Fruit fly (Drosophila melanogaster) whole organism, embryonic: ENCODE measurements around the gene Dbp73D.
A peak's percentile ranks its signal among the peaks of the same experiment; 100 is the strongest.

Experiments
- BEAF-32 ChIP-seq: fragments of 200-800 bp; sonication (Bioruptor generic); optimal IDR thresholded peaks from 3 replicates; lab custom pipeline; 2017; ENCODE audit warnings: missing biosample characterization, missing genetic modification characterization, mild to moderate bottlenecking, moderate library complexity, missing genetic modification reagents
- CG11085 ChIP-seq: fragments of 200-800 bp; sonication (Bioruptor generic); IDR thresholded peaks from 2 replicates; pipeline ENCODE4 v1.3.6; 2022; ENCODE audit warnings: missing biosample characterization, missing genetic modification characterization
- CG12155 ChIP-seq: fragments of 200-800 bp; sonication (Bioruptor generic); optimal IDR thresholded peaks from 3 replicates; lab custom pipeline; 2016; ENCODE audit warnings: missing biosample characterization, missing genetic modification characterization
- CG1233 ChIP-seq: fragments of 200-800 bp; sonication (Bioruptor generic); optimal IDR thresholded peaks from 4 replicates; lab custom pipeline; 2018; ENCODE audit warnings: missing biosample characterization, mild to moderate bottlenecking, missing genetic modification characterization
- CG13424 ChIP-seq: fragments of 200-800 bp; sonication (Bioruptor generic); optimal IDR thresholded peaks from 2 replicates; lab custom pipeline; 2019; ENCODE audit warnings: missing biosample characterization, mild to moderate bottlenecking, missing genetic modification characterization, moderate library complexity
- CG14014 ChIP-seq: fragments of 200-800 bp; sonication (Bioruptor generic); IDR thresholded peaks from 2 replicates; pipeline ENCODE4 v1.3.6; 2022; ENCODE audit warnings: missing biosample characterization, missing genetic modification characterization
- CG15269 ChIP-seq: fragments of 200-800 bp; sonication (Bioruptor generic); optimal IDR thresholded peaks from 2 replicates; lab custom pipeline; 2018; ENCODE audit warnings: missing biosample characterization, mild to moderate bottlenecking, missing genetic modification characterization, moderate library complexity
- CG16863 ChIP-seq: fragments of 200-800 bp; sonication (Bioruptor generic); optimal IDR thresholded peaks from 3 replicates; lab custom pipeline; 2016; ENCODE audit warnings: missing biosample characterization, missing genetic modification characterization
- CG17359 ChIP-seq: fragments of 200-800 bp; sonication (Bioruptor generic); optimal IDR thresholded peaks from 3 replicates; lab custom pipeline; 2018; ENCODE audit warnings: missing biosample characterization, mild to moderate bottlenecking, missing genetic modification characterization, moderate library complexity
- CG17361 ChIP-seq: fragments of 200-800 bp; sonication (Bioruptor generic); IDR thresholded peaks from 3 replicates; pipeline ENCODE4 v1.3.6; 2022; ENCODE audit warnings: missing biosample characterization, missing genetic modification characterization
- CG2129 ChIP-seq: fragments of 200-800 bp; sonication (Bioruptor generic); IDR thresholded peaks from 2 replicates; pipeline ENCODE4 v1.3.6; 2022; ENCODE audit warnings: missing biosample characterization, missing genetic modification characterization; ENCODE audit not compliant: partially characterized antibody
- CG30403 ChIP-seq: fragments of 200-800 bp; sonication (Bioruptor generic); optimal IDR thresholded peaks from 3 replicates; lab custom pipeline; 2016; ENCODE audit warnings: missing biosample characterization, missing genetic modification characterization
- CG31388 ChIP-seq: fragments of 200-800 bp; sonication (Bioruptor generic); optimal IDR thresholded peaks from 2 replicates; lab custom pipeline; 2016; ENCODE audit warnings: missing biosample characterization, missing genetic modification characterization
- CG32767 ChIP-seq: fragments of 200-800 bp; sonication (Bioruptor generic); IDR thresholded peaks from 2 replicates; pipeline ENCODE4 v1.3.6; 2022; ENCODE audit warnings: missing biosample characterization, missing genetic modification characterization
- CG3281 ChIP-seq: fragments of 200-800 bp; sonication (Bioruptor generic); optimal IDR thresholded peaks from 3 replicates; lab custom pipeline; 2017; ENCODE audit warnings: missing biosample characterization, mild to moderate bottlenecking, missing genetic modification characterization
- CG4820 ChIP-seq: fragments of 200-800 bp; sonication (Bioruptor generic); optimal IDR thresholded peaks from 3 replicates; lab custom pipeline; 2016; ENCODE audit warnings: missing biosample characterization, missing genetic modification characterization
- CG5245 ChIP-seq: fragments of 200-800 bp; sonication (Bioruptor generic); optimal IDR thresholded peaks from 3 replicates; lab custom pipeline; 2016; ENCODE audit warnings: missing biosample characterization, missing genetic modification characterization
- CG6175 ChIP-seq: fragments of 200-800 bp; sonication (Bioruptor generic); IDR thresholded peaks from 3 replicates; pipeline ENCODE4 v1.3.6; 2022; ENCODE audit warnings: missing biosample characterization, missing genetic modification characterization
- CG7745 ChIP-seq: fragments of 200-800 bp; sonication (Bioruptor generic); optimal IDR thresholded peaks from 2 replicates; lab custom pipeline; 2018; ENCODE audit warnings: missing biosample characterization, mild to moderate bottlenecking, missing genetic modification characterization, moderate library complexity
- CG8290 ChIP-seq, 3 experiments: fragments of 200-800 bp; sonication (Bioruptor generic); optimal IDR thresholded peaks; 2 replicates each; lab custom pipeline; 2016 to 2019; ENCODE audit warnings: missing biosample characterization in 3 of 3, missing genetic modification characterization in 3 of 3, mild to moderate bottlenecking in 2 of 3, moderate library complexity in 1 of 3
- CG9215 ChIP-seq: fragments of 200-800 bp; sonication (Bioruptor generic); IDR thresholded peaks from 2 replicates; pipeline ENCODE4 v1.3.6; 2022; ENCODE audit warnings: missing biosample characterization, missing genetic modification characterization
- CG9817 ChIP-seq: fragments of 200-800 bp; sonication (Bioruptor generic); optimal IDR thresholded peaks from 2 replicates; lab custom pipeline; 2018; ENCODE audit warnings: missing biosample characterization, mild to moderate bottlenecking, missing genetic modification characterization, moderate library complexity
- Drgx ChIP-seq: fragments of 200-800 bp; sonication (Bioruptor generic); IDR thresholded peaks from 2 replicates; pipeline ENCODE4 v1.3.6; 2022; ENCODE audit warnings: missing biosample characterization, missing genetic modification characterization
- Gug ChIP-seq: fragments of 200-800 bp; sonication (Bioruptor generic); IDR thresholded peaks from 4 replicates; pipeline ENCODE4 v1.3.6; 2022; ENCODE audit warnings: missing biosample characterization, missing genetic modification characterization
- HLH4C ChIP-seq: fragments of 200-800 bp; sonication (Bioruptor generic); IDR thresholded peaks from 3 replicates; pipeline ENCODE4 v1.3.6; 2022; ENCODE audit warnings: missing biosample characterization, missing genetic modification characterization; ENCODE audit not compliant: partially characterized antibody
- Hand ChIP-seq: fragments of 200-800 bp; sonication (Bioruptor generic); optimal IDR thresholded peaks from 2 replicates; lab custom pipeline; 2017; ENCODE audit warnings: mild to moderate bottlenecking, missing biosample characterization, missing genetic modification reagents, missing genetic modification characterization
- Hsf ChIP-seq: fragments of 200-800 bp; sonication (Bioruptor generic); optimal IDR thresholded peaks from 3 replicates; lab custom pipeline; 2016; ENCODE audit warnings: missing biosample characterization, missing genetic modification characterization
- MTF-1 ChIP-seq: fragments of 200-800 bp; sonication (Bioruptor generic); optimal IDR thresholded peaks from 2 replicates; lab custom pipeline; 2018; ENCODE audit warnings: missing biosample characterization, mild to moderate bottlenecking, missing genetic modification characterization, borderline replicate concordance
- Taf1 ChIP-seq: fragments of 200-800 bp; sonication (Bioruptor generic); IDR thresholded peaks from 2 replicates; pipeline ENCODE4 v1.3.6; 2022; ENCODE audit warnings: missing biosample characterization, missing genetic modification characterization
- Vsx1 ChIP-seq: fragments of 200-800 bp; sonication (Bioruptor generic); optimal IDR thresholded peaks from 2 replicates; lab custom pipeline; 2017; ENCODE audit warnings: missing biosample characterization, mild to moderate bottlenecking, missing genetic modification characterization, missing genetic modification reagents
- br ChIP-seq: fragments of >200 bp; optimal IDR thresholded peaks from 2 replicates; lab custom pipeline; 2017
- bsh ChIP-seq, 2 experiments: fragments of 200-800 bp; sonication (Bioruptor generic); optimal IDR thresholded peaks; 2 replicates each; lab custom pipeline; 2017 to 2018; ENCODE audit warnings: mild to moderate bottlenecking in 2 of 2, missing biosample characterization in 2 of 2, missing genetic modification characterization in 2 of 2, moderate library complexity in 1 of 2
- chif ChIP-seq, 2 experiments: fragments of 200-800 bp; sonication (Bioruptor generic); optimal IDR thresholded peaks; 3 replicates each; lab custom pipeline; 2016; ENCODE audit warnings: missing biosample characterization in 2 of 2, missing genetic modification characterization in 2 of 2
- dm ChIP-seq: fragments of 200-800 bp; sonication (Bioruptor generic); optimal IDR thresholded peaks from 3 replicates; lab custom pipeline; 2016; ENCODE audit warnings: missing biosample characterization, missing genetic modification characterization
- dmrt11E ChIP-seq: fragments of 200-800 bp; sonication (Bioruptor generic); optimal IDR thresholded peaks from 3 replicates; lab custom pipeline; 2018; ENCODE audit warnings: missing biosample characterization, mild to moderate bottlenecking, missing genetic modification characterization, moderate library complexity
- gcm2 ChIP-seq: fragments of 200-800 bp; sonication (Bioruptor generic); optimal IDR thresholded peaks from 2 replicates; lab custom pipeline; 2016; ENCODE audit warnings: missing biosample characterization, missing genetic modification characterization
- grn ChIP-seq: fragments of 200-800 bp; sonication (Bioruptor generic); optimal IDR thresholded peaks from 3 replicates; lab custom pipeline; 2017; ENCODE audit warnings: missing biosample characterization, missing genetic modification characterization
- klu ChIP-seq: fragments of 200-800 bp; sonication (Bioruptor generic); IDR thresholded peaks from 2 replicates; pipeline ENCODE4 v1.3.6; 2022; ENCODE audit warnings: missing biosample characterization, missing genetic modification characterization
- knrl ChIP-seq: fragments of 200-800 bp; sonication (Bioruptor generic); IDR thresholded peaks from 3 replicates; pipeline ENCODE4 v1.3.6; 2022; ENCODE audit warnings: missing biosample characterization, missing genetic modification characterization; ENCODE audit not compliant: partially characterized antibody
- lbe ChIP-seq: fragments of 200-800 bp; sonication (Bioruptor generic); optimal IDR thresholded peaks from 2 replicates; lab custom pipeline; 2016; ENCODE audit warnings: missing biosample characterization, mild to moderate bottlenecking, missing genetic modification characterization
- maf-S ChIP-seq: fragments of 200-800 bp; sonication (Bioruptor generic); optimal IDR thresholded peaks from 2 replicates; lab custom pipeline; 2016; ENCODE audit warnings: missing biosample characterization, missing genetic modification characterization
- nom ChIP-seq: fragments of 200-800 bp; sonication (Bioruptor generic); optimal IDR thresholded peaks from 2 replicates; lab custom pipeline; 2017; ENCODE audit warnings: missing biosample characterization, missing genetic modification characterization, mild to moderate bottlenecking, moderate library complexity, missing genetic modification reagents
- pita ChIP-seq: fragments of 200-800 bp; sonication (Bioruptor generic); optimal IDR thresholded peaks from 2 replicates; lab custom pipeline; 2017; ENCODE audit warnings: missing biosample characterization, mild to moderate bottlenecking, missing genetic modification characterization
- pnt ChIP-seq: fragments of 200-800 bp; sonication (Bioruptor generic); optimal IDR thresholded peaks from 3 replicates; lab custom pipeline; 2016; ENCODE audit warnings: missing biosample characterization, missing genetic modification characterization
- prd ChIP-seq, 3 experiments: fragments of >200 bp in 2 of 3; fragments of 200-800 bp in 1 of 3; sonication (Bioruptor generic) in 1 of 3; optimal IDR thresholded peaks in 2 of 3; IDR thresholded peaks in 1 of 3; 2 replicates in 2 of 3; 3 replicates in 1 of 3; pipeline versions ENCODE4 v1.3.6 to Lab custom; 2017 to 2022; ENCODE audit warnings: missing biosample characterization in 1 of 3, missing genetic modification characterization in 1 of 3
- sd ChIP-seq: fragments of 200-800 bp; sonication (Bioruptor generic); optimal IDR thresholded peaks from 3 replicates; lab custom pipeline; 2018; ENCODE audit warnings: missing biosample characterization, mild to moderate bottlenecking, missing genetic modification characterization, moderate library complexity
- sug ChIP-seq: fragments of 200-800 bp; optimal IDR thresholded peaks from 2 replicates; lab custom pipeline; 2019; ENCODE audit warnings: missing biosample characterization, mild to moderate bottlenecking, missing genetic modification characterization, moderate library complexity
- tx ChIP-seq: fragments of 200-800 bp; sonication (Bioruptor generic); optimal IDR thresholded peaks from 2 replicates; lab custom pipeline; 2016; ENCODE audit warnings: missing biosample characterization, missing genetic modification characterization
- unc-4 ChIP-seq: fragments of 200-800 bp; sonication (Bioruptor generic); IDR thresholded peaks from 2 replicates; pipeline ENCODE4 v1.3.6; 2022; ENCODE audit warnings: missing biosample characterization, missing genetic modification characterization; ENCODE audit not compliant: partially characterized antibody

The Dbp73D gene

DNA sequence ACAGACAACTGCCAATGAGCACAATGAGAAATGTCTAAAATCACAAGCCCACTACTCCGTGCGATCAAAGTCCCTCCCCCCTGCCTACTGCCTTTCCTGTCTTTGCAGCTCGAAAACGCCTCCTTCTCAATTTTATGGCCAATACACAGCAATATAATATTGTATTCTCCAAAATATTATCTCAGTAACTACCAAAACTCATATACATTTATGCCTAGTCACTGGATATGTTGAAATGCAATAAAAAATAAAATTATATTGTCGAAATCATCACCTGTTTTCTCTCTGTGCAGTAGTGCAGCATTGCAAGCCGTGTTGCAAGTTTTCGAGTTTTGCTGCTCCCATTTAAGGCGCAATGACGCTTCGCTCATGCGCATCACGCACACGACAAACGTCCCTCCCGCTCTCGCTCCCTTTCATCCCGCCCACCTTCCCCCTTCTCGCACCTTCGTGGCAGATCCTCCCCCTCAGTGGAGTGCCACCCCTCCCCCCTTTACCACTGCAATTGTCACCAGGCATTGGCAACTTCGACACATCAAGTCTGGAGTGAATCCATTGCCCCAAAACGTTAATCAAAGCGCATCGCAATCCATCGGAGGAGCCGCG is 28.0 kb upstream of the Dbp73D start (continued):
- TF ChIP-seq CG17359 (tag; lab: Kevin White, UChicago) (no peak), CG17361 (no peak), br (lab: Kevin White, UChicago) (no peak), Gug (GFP tag; lab: Robert Waterston, UW) (no peak), nom (peak; percentile 92), CG31388 (no peak), CG11085 (GFP tag; lab: Robert Waterston, UW) (no peak), pita (GFP tag; lab: Kevin White, UChicago) (no peak), CG5245 (no peak), CG8290 (GFP tag; optimal IDR thresholded peaks at IDR 0.05; lab: Kevin White, UChicago) (no peak), CG8290 (tag; optimal IDR thresholded peaks at IDR 0.05; lab: Kevin White, UChicago) (no peak), BEAF-32 (no peak), CG3281 (GFP tag; lab: Kevin White, UChicago) (no peak), CG7745 (no peak), CG30403 (no peak), CG13424 (tag; lab: Kevin White, UChicago) (no peak), lbe (peak; percentile 31), Hsf (GFP tag; lab: Kevin White, UChicago) (no peak), CG16863 (no peak), bsh (GFP tag; optimal IDR thresholded peaks at IDR 0.05; lab: Kevin White, UChicago) (peak in 1 of 2 experiments; percentile 69), grn (no peak), prd (optimal IDR thresholded peaks at IDR 0.05; lab: Kevin White, UChicago) (no peak), prd (GFP tag; IDR thresholded peaks at IDR 0.05; lab: Robert Waterston, UW) (peak; percentile 30; the same call in 1 of the 3 replicates), dmrt11E (tag; lab: Kevin White, UChicago) (peak; percentile 13), sd (tag; lab: Kevin White, UChicago) (no peak), CG2129 (no peak), chif (GFP tag; optimal IDR thresholded peaks at IDR 0.05; lab: Kevin White, UChicago) (no peak), CG9215 (GFP tag; lab: Robert Waterston, UW) (no peak), CG12155 (GFP tag; lab: Kevin White, UChicago) (no peak), maf-S (GFP tag; lab: Kevin White, UChicago) (no peak), dm (no peak), pnt (GFP tag; lab: Kevin White, UChicago) (no peak), klu (GFP tag; lab: Robert Waterston, UW) (no peak), Hand (no peak), HLH4C (GFP tag; lab: Robert Waterston, UW) (no peak), sug (no peak), CG14014 (GFP tag; lab: Robert Waterston, UW) (no peak), CG6175 (no peak), CG4820 (GFP tag; lab: Kevin White, UChicago) (no peak), knrl (GFP tag; lab: Robert Waterston, UW) (0 out of 3 replicates have a peak, but pooled peaks have one; percentile 8), unc-4 (no peak), gcm2 (GFP tag; lab: Kevin White, UChicago) (no peak), MTF-1 (GFP tag; lab: Kevin White, UChicago) (no peak), tx (GFP tag; lab: Kevin White, UChicago) (no peak), CG1233 (GFP tag; lab: Kevin White, UChicago) (no peak), Taf1 (no peak), CG15269 (tag; lab: Kevin White, UChicago) (no peak), CG9817 (tag; lab: Kevin White, UChicago) (no peak), Drgx (GFP tag; lab: Robert Waterston, UW) (peak; percentile 87), Vsx1 (no peak), CG32767 (GFP tag; lab: Robert Waterston, UW) (no peak)
